Fruit fly (Drosophila melanogaster) whole organism, embryonic: ENCODE data around the gene CG1774.
A peak's percentile ranks its signal among the peaks of the same experiment; 100 is the strongest.

Experiments
- CG10543 ChIP-seq: fragments of 200-800 bp; sonication (Bioruptor generic); optimal IDR thresholded peaks from 3 replicates; lab custom pipeline; 2017; ENCODE audit warnings: missing biosample characterization, mild to moderate bottlenecking, missing genetic modification characterization, moderate library complexity
- CG10959 ChIP-seq: fragments of 200-800 bp; sonication (Bioruptor generic); IDR thresholded peaks from 2 replicates; pipeline ENCODE4 v1.3.6; 2022; ENCODE audit warnings: missing biosample characterization, missing genetic modification characterization
- CG11398 ChIP-seq: fragments of 200-800 bp; sonication (Bioruptor generic); optimal IDR thresholded peaks from 2 replicates; lab custom pipeline; 2016; ENCODE audit warnings: missing biosample characterization, missing genetic modification characterization
- CG11456 ChIP-seq: fragments of 200-800 bp; sonication (Bioruptor generic); IDR thresholded peaks from 3 replicates; pipeline ENCODE4 v1.3.6; 2022; ENCODE audit warnings: missing biosample characterization, missing genetic modification characterization
- CG12942 ChIP-seq: fragments of 200-800 bp; sonication (Bioruptor generic); optimal IDR thresholded peaks from 3 replicates; lab custom pipeline; 2016; ENCODE audit warnings: missing biosample characterization, missing genetic modification characterization
- CG13123 ChIP-seq: fragments of 200-800 bp; sonication (Bioruptor generic); optimal IDR thresholded peaks from 2 replicates; lab custom pipeline; 2016; ENCODE audit warnings: missing biosample characterization, missing genetic modification characterization
- CG15269 ChIP-seq: fragments of 200-800 bp; sonication (Bioruptor generic); optimal IDR thresholded peaks from 2 replicates; lab custom pipeline; 2018; ENCODE audit warnings: missing biosample characterization, mild to moderate bottlenecking, missing genetic modification characterization, moderate library complexity
- CG15514 ChIP-seq: fragments of 200-800 bp; sonication (Bioruptor generic); optimal IDR thresholded peaks from 3 replicates; lab custom pipeline; 2017; ENCODE audit warnings: missing biosample characterization, missing genetic modification characterization, mild to moderate bottlenecking, moderate library complexity, missing genetic modification reagents
- CG15601 ChIP-seq: fragments of 200-800 bp; sonication (Bioruptor generic); optimal IDR thresholded peaks from 3 replicates; lab custom pipeline; 2019; ENCODE audit warnings: missing biosample characterization, mild to moderate bottlenecking, missing genetic modification characterization, moderate library complexity
- CG15696 ChIP-seq: fragments of 200-800 bp; sonication (Bioruptor generic); optimal IDR thresholded peaks from 2 replicates; lab custom pipeline; 2019; ENCODE audit warnings: missing biosample characterization, mild to moderate bottlenecking, missing genetic modification characterization, moderate library complexity
- CG18476 ChIP-seq: fragments of 200-800 bp; sonication (Bioruptor generic); optimal IDR thresholded peaks from 2 replicates; lab custom pipeline; 2016; ENCODE audit warnings: missing biosample characterization, mild to moderate bottlenecking, missing genetic modification characterization
- CG2712 ChIP-seq: fragments of 200-800 bp; optimal IDR thresholded peaks from 3 replicates; lab custom pipeline; 2019; ENCODE audit warnings: missing biosample characterization, mild to moderate bottlenecking, missing genetic modification characterization, moderate library complexity
- CG34376 ChIP-seq: fragments of 200-800 bp; sonication (Bioruptor generic); optimal IDR thresholded peaks from 2 replicates; lab custom pipeline; 2018; ENCODE audit warnings: missing biosample characterization, mild to moderate bottlenecking, missing genetic modification characterization
- CG3726 ChIP-seq: fragments of 200-800 bp; sonication (Bioruptor generic); IDR thresholded peaks from 3 replicates; pipeline ENCODE4, ENCODE4 v1.3.6; 2022; ENCODE audit warnings: missing biosample characterization, missing genetic modification characterization
- CG4282 ChIP-seq: fragments of 200-800 bp; sonication (Bioruptor generic); optimal IDR thresholded peaks from 2 replicates; lab custom pipeline; 2016; ENCODE audit warnings: missing biosample characterization, missing genetic modification characterization
- CG4707 ChIP-seq: fragments of 200-800 bp; sonication (Bioruptor generic); optimal IDR thresholded peaks from 2 replicates; lab custom pipeline; 2018; ENCODE audit warnings: missing biosample characterization, mild to moderate bottlenecking, missing genetic modification characterization, moderate library complexity
- CG6175 ChIP-seq: fragments of 200-800 bp; sonication (Bioruptor generic); IDR thresholded peaks from 3 replicates; pipeline ENCODE4 v1.3.6; 2022; ENCODE audit warnings: missing biosample characterization, missing genetic modification characterization
- CG6272 ChIP-seq: fragments of 200-800 bp; sonication (Bioruptor generic); IDR thresholded peaks from 2 replicates; pipeline ENCODE4 v1.3.6; 2022; ENCODE audit warnings: missing biosample characterization, missing genetic modification characterization
- CG7928 ChIP-seq: fragments of 200-800 bp; sonication (Bioruptor generic); optimal IDR thresholded peaks from 2 replicates; lab custom pipeline; 2017; ENCODE audit warnings: missing biosample characterization, mild to moderate bottlenecking, missing genetic modification characterization
- CG8359 ChIP-seq: fragments of 200-800 bp; sonication (Bioruptor generic); optimal IDR thresholded peaks from 2 replicates; lab custom pipeline; 2017; ENCODE audit warnings: missing biosample characterization, mild to moderate bottlenecking, missing genetic modification characterization, borderline replicate concordance
- CG8924 ChIP-seq: fragments of 200-800 bp; optimal IDR thresholded peaks from 3 replicates; lab custom pipeline; 2019; ENCODE audit warnings: missing biosample characterization, mild to moderate bottlenecking, missing genetic modification characterization, moderate library complexity
- CG9932 ChIP-seq: fragments of 200-800 bp; sonication (Bioruptor generic); IDR thresholded peaks from 2 replicates; pipeline ENCODE4 v1.3.6; 2022; ENCODE audit warnings: missing biosample characterization, missing genetic modification characterization
- Dfd ChIP-seq, 2 experiments: fragments of >200 bp; optimal IDR thresholded peaks; 2 replicates each; lab custom pipeline; 2017; ENCODE audit warnings: missing biosample characterization in 2 of 2, missing genetic modification characterization in 2 of 2
- Dref ChIP-seq: fragments of 200-800 bp; sonication (Bioruptor generic); IDR thresholded peaks from 2 replicates; pipeline ENCODE4 v1.3.6; 2022; ENCODE audit warnings: missing biosample characterization, missing genetic modification characterization
- E2f1 ChIP-seq: fragments of 200-800 bp; sonication (Bioruptor generic); IDR thresholded peaks from 2 replicates; pipeline ENCODE4 v1.3.6; 2022; ENCODE audit warnings: missing biosample characterization, missing genetic modification characterization
- E2f2 ChIP-seq: fragments of 200-800 bp; sonication (Bioruptor generic); IDR thresholded peaks from 2 replicates; pipeline ENCODE4 v1.3.6; 2022; ENCODE audit warnings: missing biosample characterization, missing genetic modification characterization
- ERR ChIP-seq: fragments of 200-800 bp; sonication (Bioruptor generic); optimal IDR thresholded peaks from 2 replicates; lab custom pipeline; 2016; ENCODE audit warnings: missing biosample characterization, missing genetic modification characterization
- Ets97D ChIP-seq: fragments of 200-800 bp; sonication (Bioruptor generic); optimal IDR thresholded peaks from 3 replicates; lab custom pipeline; 2016; ENCODE audit warnings: missing biosample characterization, missing genetic modification characterization
- Hand ChIP-seq: fragments of 200-800 bp; sonication (Bioruptor generic); optimal IDR thresholded peaks from 2 replicates; lab custom pipeline; 2017; ENCODE audit warnings: mild to moderate bottlenecking, missing biosample characterization, missing genetic modification reagents, missing genetic modification characterization
- TFAM ChIP-seq: fragments of 200-800 bp; sonication (Bioruptor generic); optimal IDR thresholded peaks from 2 replicates; lab custom pipeline; 2017; ENCODE audit warnings: missing biosample characterization, missing genetic modification characterization, inconsistent platforms
- amos ChIP-seq: fragments of 200-800 bp; sonication (Bioruptor generic); IDR thresholded peaks from 2 replicates; pipeline ENCODE4 v1.3.6; 2022; ENCODE audit warnings: missing biosample characterization, missing genetic modification characterization; ENCODE audit not compliant: partially characterized antibody
- ato ChIP-seq: fragments of 200-800 bp; sonication (Bioruptor generic); IDR thresholded peaks from 2 replicates; pipeline ENCODE4 v1.3.6; 2022; ENCODE audit warnings: missing biosample characterization, missing genetic modification characterization; ENCODE audit not compliant: partially characterized antibody
- cas ChIP-seq: fragments of 200-800 bp; sonication (Bioruptor generic); IDR thresholded peaks from 2 replicates; pipeline ENCODE4 v1.3.6; 2022; ENCODE audit warnings: missing biosample characterization, missing genetic modification characterization
- caup ChIP-seq: fragments of 200-800 bp; sonication (Bioruptor generic); optimal IDR thresholded peaks from 3 replicates; lab custom pipeline; 2017; ENCODE audit warnings: missing biosample characterization, mild to moderate bottlenecking, missing genetic modification characterization, moderate library complexity; ENCODE audit not compliant: severe bottlenecking
- cwo ChIP-seq: fragments of 200-800 bp; sonication (Bioruptor generic); optimal IDR thresholded peaks from 3 replicates; lab custom pipeline; 2017; ENCODE audit warnings: missing biosample characterization, missing genetic modification characterization, mild to moderate bottlenecking, moderate library complexity, missing genetic modification reagents
- dm ChIP-seq: fragments of 200-800 bp; sonication (Bioruptor generic); optimal IDR thresholded peaks from 3 replicates; lab custom pipeline; 2016; ENCODE audit warnings: missing biosample characterization, missing genetic modification characterization
- dmrt11E ChIP-seq: fragments of 200-800 bp; sonication (Bioruptor generic); optimal IDR thresholded peaks from 3 replicates; lab custom pipeline; 2018; ENCODE audit warnings: missing biosample characterization, mild to moderate bottlenecking, missing genetic modification characterization, moderate library complexity
- dpn ChIP-seq, 2 experiments: fragments of 200-800 bp; sonication (Bioruptor generic); optimal IDR thresholded peaks; 3 replicates each; lab custom pipeline; 2016; ENCODE audit warnings: missing biosample characterization in 2 of 2, missing genetic modification characterization in 2 of 2
- emc ChIP-seq: fragments of 200-800 bp; sonication (Bioruptor generic); optimal IDR thresholded peaks from 2 replicates; lab custom pipeline; 2016; ENCODE audit warnings: missing biosample characterization, missing genetic modification characterization
- ftz-f1 ChIP-seq: fragments of 200-800 bp; sonication (Bioruptor generic); optimal IDR thresholded peaks from 2 replicates; lab custom pipeline; 2016; ENCODE audit warnings: missing biosample characterization, missing genetic modification characterization
- gt ChIP-seq: fragments of 200-800 bp; sonication (Bioruptor generic); IDR thresholded peaks from 2 replicates; pipeline ENCODE4 v1.3.6; 2022; ENCODE audit warnings: missing biosample characterization, missing genetic modification characterization
- hth ChIP-seq: fragments of >200 bp; optimal IDR thresholded peaks from 2 replicates; lab custom pipeline; 2017; ENCODE audit warnings: inconsistent platforms
- lov ChIP-seq, 2 experiments: fragments of 200-800 bp in 1 of 2; fragments of >200 bp in 1 of 2; sonication (Bioruptor generic) in 1 of 2; IDR thresholded peaks in 1 of 2; optimal IDR thresholded peaks in 1 of 2; 2 replicates in 1 of 2; 3 replicates in 1 of 2; pipeline versions ENCODE4 v1.3.6 to Lab custom; 2017 to 2022; ENCODE audit warnings: missing biosample characterization in 1 of 2, missing genetic modification characterization in 1 of 2
- mld ChIP-seq: fragments of 200-800 bp; sonication (Bioruptor generic); IDR thresholded peaks from 3 replicates; pipeline ENCODE4 v1.3.6; 2022; ENCODE audit warnings: missing biosample characterization, missing genetic modification characterization; ENCODE audit not compliant: partially characterized antibody
- nmo ChIP-seq: fragments of 200-800 bp; sonication (Bioruptor generic); optimal IDR thresholded peaks from 2 replicates; lab custom pipeline; 2018; ENCODE audit warnings: missing biosample characterization, mild to moderate bottlenecking, missing genetic modification characterization, moderate library complexity
- odd ChIP-seq: fragments of 200-800 bp; sonication (Bioruptor generic); optimal IDR thresholded peaks from 2 replicates; lab custom pipeline; 2017; ENCODE audit warnings: missing biosample characterization, mild to moderate bottlenecking, missing genetic modification characterization
- so ChIP-seq: fragments of 200-800 bp; sonication (Bioruptor generic); IDR thresholded peaks from 3 replicates; pipeline ENCODE4 v1.3.6; 2022; ENCODE audit warnings: missing biosample characterization, missing genetic modification characterization
- tll ChIP-seq, 2 experiments: fragments of 200-800 bp in 1 of 2; fragments of >200 bp in 1 of 2; sonication (Bioruptor generic) in 1 of 2; optimal IDR thresholded peaks; 2 replicates each; lab custom pipeline; 2017 to 2019; ENCODE audit warnings: missing biosample characterization in 2 of 2, missing genetic modification characterization in 2 of 2, mild to moderate bottlenecking in 1 of 2, moderate library complexity in 1 of 2

CG1774 gene

dm6 chr3R:31596071-31596883 is 3.7 kb downstream of the CG1774 start, which contains the start of gene RpL6 (continued):
- TF ChIP-seq CG2712 = peak; percentile 53
- no peak for TF ChIP-seq hth
- no peak for TF ChIP-seq CG12942
- TF ChIP-seq ato = peak; percentile 81
- TF ChIP-seq E2f2 = peak; percentile 56; the same call in 1 of the 2 replicates
- TF ChIP-seq CG18476 (GFP tag; lab: Kevin White, UChicago) = no peak
- TF ChIP-seq caup (GFP tag; lab: Kevin White, UChicago) = peak; percentile 16
- no peak for TF ChIP-seq lov (optimal IDR thresholded peaks at IDR 0.05; lab: Kevin White, UChicago)
- TF ChIP-seq lov (GFP tag; IDR thresholded peaks at IDR 0.05; lab: Robert Waterston, UW) = no peak
- no peak for TF ChIP-seq CG15696 (tag; lab: Kevin White, UChicago)
- TF ChIP-seq CG15601 (tag; lab: Kevin White, UChicago) = peak; percentile 54
- peak; percentile 99 for TF ChIP-seq dm
- TF ChIP-seq tll (GFP tag; optimal IDR thresholded peaks at IDR 0.05; lab: Kevin White, UChicago) = no peak
- peak; percentile 73; the same call in 1 of the 2 replicates for TF ChIP-seq amos (GFP tag; lab: Robert Waterston, UW)
- no peak for TF ChIP-seq CG4707 (GFP tag; lab: Kevin White, UChicago)
- no peak for TF ChIP-seq cas (GFP tag; lab: Robert Waterston, UW)
- TF ChIP-seq nmo (GFP tag; lab: Kevin White, UChicago) = peak; percentile 58
- TF ChIP-seq CG8359 (GFP tag; lab: Kevin White, UChicago) = no peak
- TF ChIP-seq CG15514 (GFP tag; lab: Kevin White, UChicago) = peak; percentile 80
- no peak for TF ChIP-seq CG13123 (GFP tag; lab: Kevin White, UChicago)
- 0 out of 3 replicates have a peak, but pooled peaks have one; percentile 11 for TF ChIP-seq so (GFP tag; lab: Robert Waterston, UW)
- TF ChIP-seq CG3726 (GFP tag; lab: Robert Waterston, UW) = no peak
- no peak for TF ChIP-seq CG9932 (GFP tag; lab: Robert Waterston, UW)
- TF ChIP-seq TFAM (GFP tag; lab: Kevin White, UChicago) = no peak
- TF ChIP-seq ftz-f1 (GFP tag; lab: Kevin White, UChicago) = peak; percentile 66
- TF ChIP-seq CG8924 (tag; lab: Kevin White, UChicago) = peak; percentile 33
- no peak for TF ChIP-seq CG10959 (GFP tag; lab: Robert Waterston, UW)
- no peak for TF ChIP-seq CG4282 (GFP tag; lab: Kevin White, UChicago)
- no peak for TF ChIP-seq ERR (GFP tag; lab: Kevin White, UChicago)
- TF ChIP-seq CG10543 (GFP tag; lab: Kevin White, UChicago) = no peak
- no peak for TF ChIP-seq Dfd (GFP tag; optimal IDR thresholded peaks at IDR 0.05; lab: Kevin White, UChicago)
- TF ChIP-seq odd (GFP tag; lab: Kevin White, UChicago) = no peak
- TF ChIP-seq CG6175 (GFP tag; lab: Robert Waterston, UW) = no peak
- peak; percentile 54 for TF ChIP-seq Hand (GFP tag; lab: Kevin White, UChicago)
- no peak for TF ChIP-seq CG11456
- TF ChIP-seq CG34376 (GFP tag; lab: Kevin White, UChicago) = peak; percentile 38
- TF ChIP-seq CG6272 = no peak
- peak; percentile 0 for TF ChIP-seq CG7928
- TF ChIP-seq CG11398 = no peak
- peak; percentile 59 for TF ChIP-seq cwo (GFP tag; lab: Kevin White, UChicago)
- peak; percentile 13 for TF ChIP-seq CG15269 (tag; lab: Kevin White, UChicago)
- peak; percentile 44; the same call in 1 of the 3 replicates for TF ChIP-seq mld (GFP tag; lab: Robert Waterston, UW)
- no peak for TF ChIP-seq gt (GFP tag; lab: Robert Waterston, UW)
- no peak for TF ChIP-seq emc (GFP tag; lab: Kevin White, UChicago)
- peak in 1 of 2 experiments; percentile 3 for TF ChIP-seq dpn (GFP tag; optimal IDR thresholded peaks at IDR 0.05; lab: Kevin White, UChicago)
- no peak for TF ChIP-seq E2f1 (GFP tag; lab: Robert Waterston, UW)
- TF ChIP-seq Dref (GFP tag; lab: Robert Waterston, UW) = peak; percentile 83
- peak; percentile 84 for TF ChIP-seq Ets97D
- TF ChIP-seq dmrt11E (tag; lab: Kevin White, UChicago) = no peak
